Fruit fly (Drosophila melanogaster): ENCODE measurements around the gene CG4291.

DNA sequence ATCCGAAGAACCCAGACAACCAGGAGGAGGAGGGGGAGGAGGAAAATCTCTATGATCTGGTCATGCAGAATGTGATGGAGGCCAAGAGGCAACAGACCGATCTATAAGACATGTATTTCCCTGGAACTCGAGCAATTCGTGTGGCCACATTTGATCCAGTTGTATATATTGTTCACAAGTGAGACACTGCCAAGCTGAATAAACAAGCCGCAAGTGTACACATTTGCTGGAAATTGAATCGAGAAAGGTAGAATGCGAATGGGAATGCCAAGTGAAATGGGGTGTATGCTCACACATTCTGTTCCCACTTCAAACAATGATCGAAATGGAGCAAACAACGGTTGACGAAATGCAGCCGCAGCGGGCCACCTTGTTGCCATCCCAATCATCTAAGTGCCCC, 3.5 kb upstream of the CG4291 start:
- TF ChIP-seq CG8478 (optimal IDR thresholded peaks at IDR 0.05): no peak
- no peak for TF ChIP-seq CTCF (optimal IDR thresholded peaks at IDR 0.05)

All from S2 (cell line).